Worm (Caenorhabditis elegans): Measurements from ENCODE around the gene dmsr-16.

DNA sequence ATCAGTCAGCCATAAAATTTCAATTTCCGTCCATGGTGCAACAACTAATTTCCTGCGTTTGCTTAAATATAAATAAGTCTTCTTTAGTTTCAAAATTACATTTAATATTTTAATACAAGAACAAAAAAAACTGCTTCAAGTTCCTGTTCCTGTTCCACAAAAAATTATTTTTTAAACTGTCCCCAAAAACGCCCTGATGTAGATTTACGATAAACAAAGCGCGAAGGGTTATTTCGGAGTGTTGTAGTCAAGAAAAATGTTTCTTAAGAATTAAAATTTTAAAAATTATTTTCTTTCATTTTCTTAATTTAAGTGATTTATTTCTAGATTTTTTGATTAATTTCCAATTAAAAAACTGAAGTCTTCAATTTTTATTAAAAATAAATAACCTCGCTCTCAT, 29.7 kb upstream of the dmsr-16 start, which contains the start of gene T15B7.15:
- no peak for TF ChIP-seq W03F9.2 (tag; optimal IDR thresholded peaks at IDR 0.05)
- TF ChIP-seq him-1 (tag; optimal IDR thresholded peaks at IDR 0.05) = no peak
- no peak for TF ChIP-seq dao-5 (tag; optimal IDR thresholded peaks at IDR 0.05)

All from whole organism, L4/young adult.